Fruit fly (Drosophila melanogaster): ENCODE measurements around the gene CG7916.

- TF ChIP-seq pan (optimal IDR thresholded peaks at IDR 0.05): no peak
- TF ChIP-seq usp (GFP tag; optimal IDR thresholded peaks at IDR 0.05): no peak
- TF ChIP-seq psq (optimal IDR thresholded peaks at IDR 0.05): no peak
- no peak for TF ChIP-seq CG8478 (optimal IDR thresholded peaks at IDR 0.05)
- no peak for TF ChIP-seq Dll (optimal IDR thresholded peaks at IDR 0.05)
- no peak for TF ChIP-seq EcR (GFP tag; optimal IDR thresholded peaks at IDR 0.05)
These were observed 35.4 kb downstream of the CG7916 start for dm6 chr2L:13881939-13882338.
